Worm (Caenorhabditis elegans): ENCODE results near the gene ZK632.10.

DNA sequence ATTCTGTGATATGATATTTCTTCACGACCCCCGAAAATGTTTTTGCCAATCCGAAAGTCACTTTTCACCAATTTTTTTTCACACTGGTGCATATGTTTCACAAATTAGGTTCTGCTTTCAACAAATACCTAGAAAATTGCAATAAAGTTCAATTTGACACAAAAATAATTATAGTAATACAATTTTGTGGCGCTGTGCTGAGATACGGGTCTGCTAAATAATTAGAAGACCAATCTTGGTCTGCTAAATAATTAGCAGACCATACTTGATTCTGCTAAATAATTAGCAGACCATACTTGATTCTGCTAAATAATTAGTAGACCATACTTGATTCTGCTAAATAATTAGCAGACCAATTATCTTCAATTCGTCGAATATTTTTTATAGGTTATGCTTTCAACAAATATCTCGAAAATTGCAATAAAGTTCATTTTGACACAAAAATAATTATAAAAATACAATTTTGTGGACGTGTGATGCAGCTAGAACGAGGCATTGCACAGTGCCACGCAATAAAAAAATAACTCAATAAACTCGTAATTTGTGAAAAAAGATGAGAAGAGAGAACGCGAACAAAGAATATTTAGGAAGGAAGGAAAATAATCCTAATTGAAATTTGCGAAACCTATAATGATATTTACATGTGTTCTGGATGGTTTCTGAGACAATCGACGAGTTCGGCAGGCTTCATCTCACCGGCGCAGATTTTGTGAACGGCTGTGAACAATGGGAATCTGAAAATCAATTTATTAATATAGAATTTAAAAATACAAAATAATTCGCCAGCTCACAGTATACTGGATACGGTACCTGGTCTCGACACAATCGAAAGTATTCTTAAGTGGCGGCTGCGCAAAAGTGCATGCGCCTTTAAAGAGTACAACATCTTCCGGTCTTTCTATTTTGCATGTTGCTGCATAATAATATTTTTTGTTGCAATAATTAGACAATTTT, 26.4 kb upstream of the ZK632.10 start:
- TF ChIP-seq snpc-4 (tag; optimal IDR thresholded peaks at IDR 0.05) (no peak), unc-120 (tag; optimal IDR thresholded peaks at IDR 0.05; ENCODE audit: poor library complexity, severe bottlenecking) (no peak), lin-13 (tag; optimal IDR thresholded peaks at IDR 0.05) (no peak), pha-4 (tag; optimal IDR thresholded peaks at IDR 0.05) (no peak), zip-8 (tag; optimal IDR thresholded peaks at IDR 0.05) (no peak), drap-1 (GFP tag; optimal IDR thresholded peaks at IDR 0.05) (no peak), tbx-8 (GFP tag; optimal IDR thresholded peaks at IDR 0.05) (no peak)

All from whole organism, mixed stage, embryonic.